Fruit fly (Drosophila melanogaster) whole organism, pupa: ENCODE data around the gene ATP7.

ENCODE experiments used
- CG10348 ChIP-seq: fragments of 200-800 bp; sonication (Bioruptor generic); IDR thresholded peaks from 2 replicates; pipeline ENCODE4 v1.3.6; 2022; ENCODE audit warnings: missing biosample characterization, missing genetic modification characterization
- CG12605 ChIP-seq: fragments of 200-800 bp; sonication (Bioruptor generic); IDR thresholded peaks from 2 replicates; pipeline ENCODE4 v1.3.6; 2022; ENCODE audit warnings: missing biosample characterization, missing genetic modification characterization
- CG13204 ChIP-seq: fragments of 200-800 bp; sonication (Bioruptor generic); optimal IDR thresholded peaks from 2 replicates; lab custom pipeline; 2018; ENCODE audit warnings: missing biosample characterization, mild to moderate bottlenecking, missing genetic modification characterization, moderate library complexity
- CG14655 ChIP-seq: fragments of 200-800 bp; sonication (Bioruptor generic); optimal IDR thresholded peaks from 3 replicates; lab custom pipeline; 2017; ENCODE audit warnings: mild to moderate bottlenecking, missing biosample characterization, missing genetic modification reagents, missing genetic modification characterization
- CG15710 ChIP-seq: fragments of 200-800 bp; sonication (Bioruptor generic); optimal IDR thresholded peaks from 2 replicates; lab custom pipeline; 2018; ENCODE audit warnings: missing biosample characterization, mild to moderate bottlenecking, missing genetic modification characterization, moderate library complexity
- CG17806 ChIP-seq: fragments of 200-800 bp; sonication (Bioruptor generic); optimal IDR thresholded peaks from 2 replicates; lab custom pipeline; 2018; ENCODE audit warnings: missing biosample characterization, mild to moderate bottlenecking, missing genetic modification characterization, moderate library complexity
- CG32121 ChIP-seq: fragments of 200-800 bp; sonication (Bioruptor generic); IDR thresholded peaks from 2 replicates; pipeline ENCODE4 v1.3.6; 2022; ENCODE audit warnings: missing biosample characterization, missing genetic modification characterization
- CG34367 ChIP-seq: fragments of 200-800 bp; sonication (Bioruptor generic); optimal IDR thresholded peaks from 2 replicates; lab custom pipeline; 2018; ENCODE audit warnings: missing biosample characterization, mild to moderate bottlenecking, missing genetic modification characterization
- CG4496 ChIP-seq: fragments of 200-800 bp; sonication (Bioruptor generic); IDR thresholded peaks from 3 replicates; pipeline ENCODE4 v1.3.6; 2022; ENCODE audit warnings: missing biosample characterization, missing genetic modification characterization
- CG8159 ChIP-seq: fragments of 200-800 bp; sonication (Bioruptor generic); optimal IDR thresholded peaks from 3 replicates; lab custom pipeline; 2018; ENCODE audit warnings: missing biosample characterization, mild to moderate bottlenecking, missing genetic modification characterization, moderate library complexity
- CG8301 ChIP-seq: fragments of 200-800 bp; sonication (Bioruptor generic); optimal IDR thresholded peaks from 2 replicates; lab custom pipeline; 2018; ENCODE audit warnings: missing biosample characterization, mild to moderate bottlenecking, missing genetic modification characterization
- CG9948 ChIP-seq: fragments of 200-800 bp; sonication (Bioruptor generic); optimal IDR thresholded peaks from 2 replicates; lab custom pipeline; 2018; ENCODE audit warnings: missing biosample characterization, mild to moderate bottlenecking, missing genetic modification characterization, moderate library complexity
- D1 ChIP-seq: fragments of 200-800 bp; sonication (Bioruptor generic); optimal IDR thresholded peaks from 2 replicates; lab custom pipeline; 2018; ENCODE audit warnings: missing biosample characterization, mild to moderate bottlenecking, missing genetic modification characterization, moderate library complexity
- EcR ChIP-seq: fragments of 200-800 bp; sonication (Bioruptor generic); optimal IDR thresholded peaks from 3 replicates; lab custom pipeline; 2019; ENCODE audit warnings: missing biosample characterization, missing genetic modification characterization, mild to moderate bottlenecking, moderate library complexity, missing genetic modification reagents
- Ets98B ChIP-seq: fragments of 200-800 bp; sonication (Bioruptor generic); IDR thresholded peaks from 2 replicates; pipeline ENCODE4 v1.3.6; 2022; ENCODE audit warnings: missing biosample characterization, missing genetic modification characterization
- Pif1A ChIP-seq: fragments of 200-800 bp; sonication (Bioruptor generic); optimal IDR thresholded peaks from 3 replicates; lab custom pipeline; 2016; ENCODE audit warnings: missing biosample characterization, missing genetic modification characterization
- Pif1B ChIP-seq: fragments of 200-800 bp; sonication (Bioruptor generic); optimal IDR thresholded peaks from 3 replicates; lab custom pipeline; 2016; ENCODE audit warnings: missing biosample characterization, missing genetic modification characterization
- Snoo ChIP-seq: fragments of 200-800 bp; sonication (Bioruptor generic); optimal IDR thresholded peaks from 3 replicates; lab custom pipeline; 2017; ENCODE audit warnings: missing biosample characterization, mild to moderate bottlenecking, missing genetic modification characterization, inconsistent platforms
- fd96Ca ChIP-seq: fragments of 200-800 bp; sonication (Bioruptor generic); IDR thresholded peaks from 3 replicates; pipeline ENCODE4 v1.3.6; 2022; ENCODE audit warnings: missing biosample characterization, missing genetic modification characterization
- gl ChIP-seq: fragments of 200-800 bp; sonication (Bioruptor generic); optimal IDR thresholded peaks from 2 replicates; lab custom pipeline; 2018; ENCODE audit warnings: missing biosample characterization, mild to moderate bottlenecking, missing genetic modification characterization
- rn ChIP-seq: fragments of 200-800 bp; sonication (Bioruptor generic); IDR thresholded peaks from 2 replicates; pipeline ENCODE4 v1.3.6; 2022; ENCODE audit warnings: missing biosample characterization, missing genetic modification characterization

Gene ATP7

dm6 chrX:11854758-11855465, at the start of gene ATP7, which contains the start of gene CG10347:
ATP7 (plus strand) TSS chrX:11855022.
CG10347 (minus strand) TSS chrX:11854931.
- TF ChIP-seq CG32121 (GFP tag; lab: Robert Waterston, UW) (0 out of 2 replicates have a peak, but pooled peaks have one; percentile 7), Snoo (tag; lab: Kevin White, UChicago) (peak; percentile 2), CG9948 (no peak), Pif1A (peak; percentile 27)

dm6 chrX:11805066-11805766, 49.6 kb upstream of the ATP7 start:
- TF ChIP-seq CG12605 (GFP tag; lab: Robert Waterston, UW) (no peak), CG4496 (0 out of 3 replicates have a peak, but pooled peaks have one; percentile 27), gl (peak; percentile 5), CG13204 (GFP tag; lab: Kevin White, UChicago) (peak; percentile 15), EcR (peak; percentile 94), fd96Ca (GFP tag; lab: Robert Waterston, UW) (no peak), CG14655 (GFP tag; lab: Kevin White, UChicago) (peak; percentile 23), CG8301 (peak; percentile 3), CG32121 (GFP tag; lab: Robert Waterston, UW) (0 out of 2 replicates have a peak, but pooled peaks have one; percentile 17)

- TF ChIP-seq CG4496 (0 out of 3 replicates have a peak, but pooled peaks have one; percentile 42), CG34367 (tag; lab: Kevin White, UChicago) (no peak), CG15710 (tag; lab: Kevin White, UChicago) (no peak), Pif1A (no peak), CG13204 (GFP tag; lab: Kevin White, UChicago) (no peak), fd96Ca (GFP tag; lab: Robert Waterston, UW) (no peak; the same call in 2 of the 3 replicates), CG14655 (GFP tag; lab: Kevin White, UChicago) (no peak), CG10348 (no peak), gl (peak; percentile 5), CG32121 (GFP tag; lab: Robert Waterston, UW) (0 out of 2 replicates have a peak, but pooled peaks have one; percentile 16), CG8301 (no peak), Ets98B (GFP tag; lab: Robert Waterston, UW) (0 out of 2 replicates have a peak, but pooled peaks have one; percentile 20), Snoo (tag; lab: Kevin White, UChicago) (no peak)
These were observed 48.6 kb upstream of the ATP7 start for dm6 chrX:11806196-11806595.

- TF ChIP-seq Snoo (tag; lab: Kevin White, UChicago) (peak; percentile 4), CG8301 (no peak), CG4496 (peak; percentile 45; the same call in 1 of the 3 replicates), D1 (tag; lab: Kevin White, UChicago) (no peak), CG9948 (no peak), CG8159 (tag; lab: Kevin White, UChicago) (no peak), CG34367 (tag; lab: Kevin White, UChicago) (no peak), CG13204 (GFP tag; lab: Kevin White, UChicago) (no peak), Pif1B (GFP tag; lab: Kevin White, UChicago) (peak; percentile 44), CG14655 (GFP tag; lab: Kevin White, UChicago) (peak; percentile 5), fd96Ca (GFP tag; lab: Robert Waterston, UW) (no peak; the same call in 2 of the 3 replicates), CG15710 (tag; lab: Kevin White, UChicago) (no peak), CG17806 (no peak), CG10348 (no peak), gl (peak; percentile 7), EcR (peak; percentile 31), rn (GFP tag; lab: Robert Waterston, UW) (no peak), CG12605 (GFP tag; lab: Robert Waterston, UW) (peak; percentile 42; the same call in 1 of the 2 replicates), Pif1A (peak; percentile 37), CG32121 (GFP tag; lab: Robert Waterston, UW) (no peak), Ets98B (GFP tag; lab: Robert Waterston, UW) (peak; percentile 52)
These were observed 47.7 kb upstream of the ATP7 start, which contains the start of gene Hsc70-3 for dm6 chrX:11806867-11807747. Hsc70-3 (minus strand) TSS chrX:11807117.

- TF ChIP-seq gl (no peak), CG9948 (no peak), Pif1A (no peak), CG8301 (no peak), CG8159 (tag; lab: Kevin White, UChicago) (no peak), Pif1B (GFP tag; lab: Kevin White, UChicago) (no peak), CG13204 (GFP tag; lab: Kevin White, UChicago) (no peak), CG17806 (no peak), CG15710 (tag; lab: Kevin White, UChicago) (no peak)
- TF ChIP-seq, all 21 proteins: peak for 0
These were observed 42.0 kb upstream of the ATP7 start for dm6 chrX:11812828-11813227.
